Worm (Caenorhabditis elegans) whole organism, early embryonic: Measurements from ENCODE around the gene ins-31.

ENCODE experiments used
- B0310.2 ChIP-seq: sonication (generic microtip); optimal IDR thresholded peaks from 2 replicates; lab custom pipeline; 2016; ENCODE audit warnings: mild to moderate bottlenecking, missing genetic modification characterization, missing compliant biosample characterization
- flt-1 ChIP-seq: fragments of 200-800 bp; sonication (Bioruptor generic); IDR thresholded peaks from 2 replicates; pipeline ENCODE4 v1.3.6; 2022; ENCODE audit warnings: missing genetic modification characterization, missing compliant biosample characterization
- hmbx-1 ChIP-seq: sonication (generic microtip); optimal IDR thresholded peaks from 2 replicates; lab custom pipeline; 2016; ENCODE audit warnings: mild to moderate bottlenecking, missing genetic modification characterization, missing compliant biosample characterization
- hnd-1 ChIP-seq: sonication (generic microtip); optimal IDR thresholded peaks from 2 replicates; lab custom pipeline; 2016; ENCODE audit warnings: missing genetic modification characterization, missing compliant biosample characterization
- scrt-1 ChIP-seq: fragments of 200-800 bp; sonication (Bioruptor generic); IDR thresholded peaks from 2 replicates; pipeline ENCODE4 v1.3.6; 2022; ENCODE audit warnings: missing genetic modification characterization, missing compliant biosample characterization
- tbx-11 ChIP-seq: fragments of 200-800 bp; sonication (Bioruptor generic); IDR thresholded peaks from 2 replicates; pipeline ENCODE4 v1.3.6; 2022; ENCODE audit warnings: missing genetic modification characterization, missing compliant biosample characterization
- tbx-37 ChIP-seq: fragments of 200-800 bp; sonication (Bioruptor generic); conservative IDR thresholded peaks from 2 replicates; pipeline ENCODE4 v1.3.6; 2022; ENCODE audit warnings: missing genetic modification reagents, missing genetic modification characterization, missing compliant biosample characterization
- tra-4 ChIP-seq: sonication (generic microtip); optimal IDR thresholded peaks from 2 replicates; lab custom pipeline; 2017; ENCODE audit warnings: missing genetic modification characterization, missing compliant biosample characterization

DNA sequence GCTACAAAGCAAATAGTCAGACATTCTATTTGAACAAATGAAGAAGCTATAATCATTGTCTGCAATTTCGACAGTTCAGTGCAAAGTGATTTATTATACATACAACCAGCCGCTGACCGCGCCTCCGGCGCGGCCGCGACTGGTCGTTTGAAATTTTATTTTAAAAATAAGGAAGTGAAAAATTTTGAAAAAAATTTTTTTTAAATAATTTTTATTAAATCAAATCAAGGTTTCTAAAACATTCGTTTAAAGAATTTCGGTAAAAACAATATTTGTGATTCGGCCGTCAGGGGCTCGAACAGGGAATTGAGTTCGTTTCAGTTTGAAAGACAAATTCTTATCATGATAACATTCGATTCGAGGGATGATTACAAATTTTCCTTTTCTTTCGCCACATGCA lies 45.3 kb downstream of the ins-31 start, which contains the start of gene Y27F2A.10:
- TF ChIP-seq tbx-11 (GFP tag; lab: Robert Waterston, UW) = no peak
- TF ChIP-seq flt-1 (GFP tag; lab: Robert Waterston, UW) = no peak
- TF ChIP-seq tra-4 (tag; lab: Kevin White, UChicago) = no peak
- no peak for TF ChIP-seq tbx-37 (GFP tag; lab: Robert Waterston, UW)
- no peak for TF ChIP-seq scrt-1
- TF ChIP-seq hnd-1 (tag; lab: Kevin White, UChicago) = no peak
- no peak for TF ChIP-seq B0310.2 (tag; lab: Kevin White, UChicago)
- TF ChIP-seq hmbx-1 (tag; lab: Kevin White, UChicago) = no peak
